Worm (Caenorhabditis elegans) whole organism, mixed stage, embryonic: ENCODE data around the gene C33D3.3.

ENCODE experiments used
- M03D4.4 ChIP-seq: sonication (generic microtip); optimal IDR thresholded peaks from 2 replicates; lab custom pipeline; 2017; ENCODE audit warnings: mild to moderate bottlenecking, missing genetic modification characterization, missing compliant biosample characterization
- bed-3 ChIP-seq: fragments of 200-800 bp; sonication (Bioruptor generic); optimal IDR thresholded peaks from 3 replicates; lab custom pipeline; 2018; ENCODE audit warnings: mild to moderate bottlenecking, missing genetic modification characterization, moderate library complexity, missing compliant biosample characterization
- blmp-1 ChIP-seq: fragments of 150-350 bp; optimal IDR thresholded peaks from 2 replicates; lab custom pipeline; 2014; ENCODE audit warnings: missing biosample characterization, missing genetic modification characterization
- ceh-39 ChIP-seq: fragments of 150-350 bp; optimal IDR thresholded peaks from 2 replicates; lab custom pipeline; 2014; ENCODE audit warnings: missing biosample characterization, missing genetic modification characterization
- ceh-43 ChIP-seq: fragments of 200-800 bp; sonication (Bioruptor generic); optimal IDR thresholded peaks from 2 replicates; lab custom pipeline; 2018; ENCODE audit warnings: mild to moderate bottlenecking, missing genetic modification characterization, moderate library complexity, missing compliant biosample characterization
- ceh-83 ChIP-seq: fragments of 200-800 bp; sonication (Bioruptor generic); optimal IDR thresholded peaks from 2 replicates; lab custom pipeline; 2018; ENCODE audit warnings: mild to moderate bottlenecking, missing genetic modification characterization, missing compliant biosample characterization
- ces-1 ChIP-seq: fragments of 150-350 bp; optimal IDR thresholded peaks from 2 replicates; lab custom pipeline; 2014; ENCODE audit warnings: missing biosample characterization, missing genetic modification reagents, missing genetic modification characterization
- cnd-1 ChIP-seq: fragments of 200-800 bp; sonication (Bioruptor generic); optimal IDR thresholded peaks from 2 replicates; lab custom pipeline; 2018; ENCODE audit warnings: mild to moderate bottlenecking, missing genetic modification characterization, missing compliant biosample characterization
- drap-1 ChIP-seq: fragments of 200-800 bp; sonication (Bioruptor generic); optimal IDR thresholded peaks from 3 replicates; lab custom pipeline; 2018; ENCODE audit warnings: mild to moderate bottlenecking, missing genetic modification characterization, missing compliant biosample characterization
- elt-1 ChIP-seq: sonication (generic microtip); optimal IDR thresholded peaks from 2 replicates; lab custom pipeline; 2017; ENCODE audit warnings: missing genetic modification characterization, mild to moderate bottlenecking, missing compliant biosample characterization, antibody characterized with exemption, moderate library complexity, borderline replicate concordance; ENCODE audit not compliant: insufficient read depth
- elt-3 ChIP-seq: fragments of 150-350 bp; optimal IDR thresholded peaks from 2 replicates; lab custom pipeline; 2014; ENCODE audit warnings: missing biosample characterization, missing genetic modification characterization
- flh-1 ChIP-seq: fragments of 200-800 bp; sonication (Bioruptor generic); optimal IDR thresholded peaks from 2 replicates; lab custom pipeline; 2018; ENCODE audit warnings: mild to moderate bottlenecking, missing genetic modification characterization, moderate library complexity, missing compliant biosample characterization
- ham-2 ChIP-seq: fragments of 200-800 bp; sonication (Bioruptor generic); optimal IDR thresholded peaks from 2 replicates; lab custom pipeline; 2018; ENCODE audit warnings: mild to moderate bottlenecking, missing genetic modification characterization, missing compliant biosample characterization
- hlh-1 ChIP-seq: fragments of 150-350 bp; optimal IDR thresholded peaks from 2 replicates; lab custom pipeline; 2014; ENCODE audit warnings: missing biosample characterization, missing genetic modification reagents, missing genetic modification characterization
- lin-13 ChIP-seq: fragments of 150-350 bp; optimal IDR thresholded peaks from 2 replicates; lab custom pipeline; 2014; ENCODE audit warnings: missing biosample characterization, missing genetic modification characterization
- lin-32 ChIP-seq: fragments of 200-800 bp; sonication (Bioruptor generic); optimal IDR thresholded peaks from 2 replicates; lab custom pipeline; 2018; ENCODE audit warnings: mild to moderate bottlenecking, missing genetic modification characterization, missing compliant biosample characterization
- mab-5 ChIP-seq: fragments of 150-350 bp; optimal IDR thresholded peaks from 2 replicates; lab custom pipeline; 2014; ENCODE audit warnings: missing biosample characterization, missing genetic modification characterization
- mep-1 ChIP-seq: fragments of 150-350 bp; optimal IDR thresholded peaks from 2 replicates; lab custom pipeline; 2017; ENCODE audit warnings: missing biosample characterization, missing genetic modification reagents, missing genetic modification characterization, inconsistent platforms
- mls-2 ChIP-seq: sonication (generic microtip); optimal IDR thresholded peaks from 2 replicates; lab custom pipeline; 2016; ENCODE audit warnings: mild to moderate bottlenecking, missing genetic modification characterization, moderate library complexity, missing compliant biosample characterization
- nhr-12 ChIP-seq: fragments of 150-350 bp; optimal IDR thresholded peaks from 2 replicates; lab custom pipeline; 2014; ENCODE audit warnings: missing biosample characterization, missing genetic modification characterization
- nhr-2 ChIP-seq: fragments of 150-350 bp; optimal IDR thresholded peaks from 2 replicates; lab custom pipeline; 2014; ENCODE audit warnings: missing biosample characterization, missing genetic modification characterization
- nhr-237 ChIP-seq: fragments of 150-350 bp; optimal IDR thresholded peaks from 2 replicates; lab custom pipeline; 2014; ENCODE audit warnings: missing biosample characterization, missing genetic modification characterization
- nhr-28 ChIP-seq: fragments of 150-350 bp; optimal IDR thresholded peaks from 2 replicates; lab custom pipeline; 2014; ENCODE audit warnings: missing biosample characterization, missing genetic modification characterization
- nhr-76 ChIP-seq: sonication (generic microtip); optimal IDR thresholded peaks from 2 replicates; lab custom pipeline; 2017; ENCODE audit warnings: missing biosample characterization, missing genetic modification characterization
- pha-4 ChIP-seq: fragments of 150-350 bp; optimal IDR thresholded peaks from 2 replicates; lab custom pipeline; 2018; ENCODE audit warnings: missing biosample characterization, missing genetic modification reagents, missing genetic modification characterization
- sem-2 ChIP-seq: fragments of 200-800 bp; sonication (Bioruptor generic); optimal IDR thresholded peaks from 2 replicates; lab custom pipeline; 2018; ENCODE audit warnings: mild to moderate bottlenecking, missing genetic modification characterization, missing compliant biosample characterization
- sptf-1 ChIP-seq: sonication (generic microtip); optimal IDR thresholded peaks from 2 replicates; lab custom pipeline; 2017; ENCODE audit warnings: mild to moderate bottlenecking, missing genetic modification characterization, moderate library complexity, missing compliant biosample characterization
- unc-120 ChIP-seq: sonication (generic microtip); optimal IDR thresholded peaks from 2 replicates; lab custom pipeline; 2017; ENCODE audit warnings: missing genetic modification characterization, missing compliant biosample characterization; ENCODE audit not compliant: poor library complexity, severe bottlenecking
- unc-39 ChIP-seq: fragments of 150-350 bp; optimal IDR thresholded peaks from 2 replicates; lab custom pipeline; 2014; ENCODE audit warnings: missing biosample characterization, missing genetic modification characterization
- unc-62 ChIP-seq: fragments of 150-350 bp; optimal IDR thresholded peaks from 2 replicates; lab custom pipeline; 2014; ENCODE audit warnings: missing biosample characterization, missing genetic modification reagents, missing genetic modification characterization
- zip-8 ChIP-seq: fragments of 150-350 bp; optimal IDR thresholded peaks from 2 replicates; lab custom pipeline; 2014; ENCODE audit warnings: missing biosample characterization, missing genetic modification characterization
- ztf-11 ChIP-seq: fragments of 150-350 bp; optimal IDR thresholded peaks from 2 replicates; lab custom pipeline; 2014; ENCODE audit warnings: missing biosample characterization, missing genetic modification characterization

The C33D3.3 gene

ce11 chrX:10443836-10444235 is 41.3 kb upstream of the C33D3.3 start, which contains the start of gene C39B10.3:
TSS of gene C39B10.3 (plus strand) at chrX:10444136.
- no peak for TF ChIP-seq nhr-76 (tag; lab: Kevin White, UChicago)
- no peak for TF ChIP-seq nhr-28 (tag; lab: Kevin White, UChicago)
- no peak for TF ChIP-seq lin-13 (tag; lab: Kevin White, UChicago)
- no peak for TF ChIP-seq hlh-1 (tag; lab: Kevin White, UChicago)
- TF ChIP-seq cnd-1 (tag; lab: Kevin White, UChicago) = no peak
- no peak for TF ChIP-seq elt-1 (tag; lab: Kevin White, UChicago)
- no peak for TF ChIP-seq mep-1
- no peak for TF ChIP-seq pha-4
- TF ChIP-seq bed-3 (GFP tag; lab: Kevin White, UChicago) = no peak
- TF ChIP-seq sem-2 = no peak
- TF ChIP-seq ces-1 = no peak
- TF ChIP-seq drap-1 (GFP tag; lab: Kevin White, UChicago) = no peak

- TF ChIP-seq unc-120 (no peak), nhr-2 (no peak), blmp-1 (tag; lab: Kevin White, UChicago) (no peak), unc-39 (tag; lab: Kevin White, UChicago) (no peak), ceh-39 (tag; lab: Kevin White, UChicago) (no peak), sem-2 (no peak), elt-1 (tag; lab: Kevin White, UChicago) (no peak), mab-5 (tag; lab: Kevin White, UChicago) (no peak), flh-1 (GFP tag; lab: Kevin White, UChicago) (no peak), drap-1 (GFP tag; lab: Kevin White, UChicago) (no peak), ceh-83 (no peak), elt-3 (no peak), bed-3 (GFP tag; lab: Kevin White, UChicago) (no peak), nhr-28 (tag; lab: Kevin White, UChicago) (no peak), nhr-76 (tag; lab: Kevin White, UChicago) (no peak), hlh-1 (tag; lab: Kevin White, UChicago) (no peak), mls-2 (tag; lab: Kevin White, UChicago) (no peak)
Observed at ce11 chrX:10444705-10445104, 40.4 kb upstream of the C33D3.3 start, which contains the start of gene C39B10.4. TSS of gene C39B10.4 (plus strand) at chrX:10445005.

- TF ChIP-seq elt-1 (tag; lab: Kevin White, UChicago) (no peak), ham-2 (GFP tag; lab: Kevin White, UChicago) (no peak)
Observed at ce11 chrX:10446982-10447381, 38.2 kb upstream of the C33D3.3 start, which contains the start of gene C39B10.5. TSS of gene C39B10.5 (plus strand) at chrX:10447343.

ce11 chrX:10453960-10454359 is 31.2 kb upstream of the C33D3.3 start, which contains the start of gene lgc-41:
TSS of gene lgc-41 (plus strand) at chrX:10454260.
- TF ChIP-seq elt-3 (no peak), unc-39 (tag; lab: Kevin White, UChicago) (no peak), ceh-83 (no peak), ceh-43 (GFP tag; lab: Kevin White, UChicago) (no peak), sptf-1 (no peak), ztf-11 (no peak), unc-62 (GFP tag; lab: Kevin White, UChicago) (no peak), ham-2 (GFP tag; lab: Kevin White, UChicago) (no peak), zip-8 (tag; lab: Kevin White, UChicago) (no peak), bed-3 (GFP tag; lab: Kevin White, UChicago) (no peak), nhr-237 (no peak), elt-1 (tag; lab: Kevin White, UChicago) (no peak), lin-32 (GFP tag; lab: Kevin White, UChicago) (no peak), mep-1 (no peak), hlh-1 (tag; lab: Kevin White, UChicago) (no peak), lin-13 (tag; lab: Kevin White, UChicago) (no peak), drap-1 (GFP tag; lab: Kevin White, UChicago) (no peak)

- TF ChIP-seq lin-32 (GFP tag; lab: Kevin White, UChicago) = no peak
- no peak for TF ChIP-seq sem-2
- no peak for TF ChIP-seq ceh-39 (tag; lab: Kevin White, UChicago)
- no peak for TF ChIP-seq unc-39 (tag; lab: Kevin White, UChicago)
- no peak for TF ChIP-seq mep-1
- TF ChIP-seq nhr-2 = no peak
- no peak for TF ChIP-seq lin-13 (tag; lab: Kevin White, UChicago)
- no peak for TF ChIP-seq ztf-11
- TF ChIP-seq elt-3 = no peak
- TF ChIP-seq mls-2 (tag; lab: Kevin White, UChicago) = no peak
- no peak for TF ChIP-seq zip-8 (tag; lab: Kevin White, UChicago)
- no peak for TF ChIP-seq nhr-12 (tag; lab: Kevin White, UChicago)
- no peak for TF ChIP-seq ham-2 (GFP tag; lab: Kevin White, UChicago)
- TF ChIP-seq nhr-28 (tag; lab: Kevin White, UChicago) = no peak
- TF ChIP-seq M03D4.4 (tag; lab: Kevin White, UChicago) = no peak
- TF ChIP-seq drap-1 (GFP tag; lab: Kevin White, UChicago) = no peak
- no peak for TF ChIP-seq cnd-1 (tag; lab: Kevin White, UChicago)
Observed at ce11 chrX:10462391-10462790, 22.8 kb upstream of the C33D3.3 start.
